Worm (Caenorhabditis elegans) whole organism, L1 larva: ENCODE results near the gene ZK287.9.

Experiments used
- C16A3.4 ChIP-seq: fragments of 150-350 bp; optimal IDR thresholded peaks from 2 replicates; lab custom pipeline; 2014; ENCODE audit warnings: missing biosample characterization, missing genetic modification characterization
- C34B4.2 ChIP-seq: sonication (generic microtip); optimal IDR thresholded peaks from 2 replicates; lab custom pipeline; 2017; ENCODE audit warnings: mild to moderate bottlenecking, missing genetic modification characterization, missing compliant biosample characterization
- alr-1 ChIP-seq: fragments of 200-800 bp; sonication (Bioruptor generic); optimal IDR thresholded peaks from 2 replicates; lab custom pipeline; 2018; ENCODE audit warnings: borderline replicate concordance, mild to moderate bottlenecking, missing genetic modification characterization, missing compliant biosample characterization
- aly-2 ChIP-seq: fragments of 150-350 bp; optimal IDR thresholded peaks from 2 replicates; lab custom pipeline; 2014; ENCODE audit warnings: missing biosample characterization, missing genetic modification characterization
- ceh-63 ChIP-seq: fragments of 200-800 bp; sonication (Bioruptor generic); optimal IDR thresholded peaks from 2 replicates; lab custom pipeline; 2018; ENCODE audit warnings: mild to moderate bottlenecking, missing genetic modification characterization, missing compliant biosample characterization
- ceh-8 ChIP-seq: fragments of 200-800 bp; sonication (Bioruptor generic); optimal IDR thresholded peaks from 2 replicates; lab custom pipeline; 2018; ENCODE audit warnings: mild to moderate bottlenecking, missing genetic modification characterization, moderate library complexity, missing compliant biosample characterization
- ceh-82 ChIP-seq, 3 experiments: fragments of 150-350 bp in 1 of 3; sonication (generic microtip) in 2 of 3; optimal IDR thresholded peaks; 2 replicates each; lab custom pipeline; 2014 to 2017; ENCODE audit warnings: missing biosample characterization in 3 of 3, missing genetic modification characterization in 3 of 3
- ces-1 ChIP-seq: fragments of 150-350 bp; optimal IDR thresholded peaks from 2 replicates; lab custom pipeline; 2014; ENCODE audit warnings: missing biosample characterization, missing genetic modification reagents, missing genetic modification characterization
- dsc-1 ChIP-seq: sonication (generic microtip); optimal IDR thresholded peaks from 2 replicates; lab custom pipeline; 2016; ENCODE audit warnings: mild to moderate bottlenecking, missing genetic modification characterization, missing compliant biosample characterization
- efl-1 ChIP-seq, 4 experiments: fragments of 150-350 bp; optimal IDR thresholded peaks in 3 of 4; peaks in 1 of 4; 1 replicate in 1 of 4; 2 replicates in 3 of 4; lab custom pipeline; 2014; ENCODE audit warnings: missing biosample characterization in 2 of 4, missing genetic modification characterization in 2 of 4, missing genetic modification reagents in 2 of 4
- elt-2 ChIP-seq: sonication (generic microtip); optimal IDR thresholded peaks from 2 replicates; lab custom pipeline; 2016; ENCODE audit warnings: missing genetic modification characterization, mild to moderate bottlenecking, inconsistent platforms, missing compliant biosample characterization, missing genetic modification reagents
- elt-3 ChIP-seq, 6 experiments: fragments of 150-350 bp in 1 of 6; sonication (generic microtip); optimal IDR thresholded peaks; 2 replicates each; lab custom pipeline; 2017 to 2018; ENCODE audit warnings: missing biosample characterization in 6 of 6, missing genetic modification characterization in 6 of 6, inconsistent platforms in 1 of 6
- fkh-4 ChIP-seq: sonication (generic microtip); optimal IDR thresholded peaks from 2 replicates; lab custom pipeline; 2016; ENCODE audit warnings: missing compliant biosample characterization, missing genetic modification characterization, borderline replicate concordance
- fkh-8 ChIP-seq: sonication (generic microtip); optimal IDR thresholded peaks from 2 replicates; lab custom pipeline; 2016; ENCODE audit warnings: mild to moderate bottlenecking, missing genetic modification characterization, missing compliant biosample characterization
- fos-1 ChIP-seq: fragments of 150-350 bp; optimal IDR thresholded peaks from 2 replicates; lab custom pipeline; 2014; ENCODE audit warnings: missing biosample characterization, missing genetic modification characterization
- grh-1 ChIP-seq: fragments of 200-800 bp; sonication (Bioruptor generic); IDR thresholded peaks from 2 replicates; pipeline ENCODE4 v1.3.6; 2022; ENCODE audit warnings: missing genetic modification reagents, missing genetic modification characterization, missing compliant biosample characterization
- hlh-4 ChIP-seq: sonication (generic microtip); optimal IDR thresholded peaks from 2 replicates; lab custom pipeline; 2016; ENCODE audit warnings: mild to moderate bottlenecking, missing genetic modification characterization, missing compliant biosample characterization
- isw-1 ChIP-seq: fragments of 200-800 bp; sonication (Bioruptor generic); IDR thresholded peaks from 2 replicates; pipeline ENCODE4 v1.3.6; 2022; ENCODE audit warnings: missing genetic modification characterization, missing compliant biosample characterization
- lin-15B ChIP-seq: fragments of 150-350 bp; sonication (generic microtip); optimal IDR thresholded peaks from 3 replicates; lab custom pipeline; 2014; ENCODE audit warnings: missing biosample characterization, missing genetic modification characterization
- lin-35 ChIP-seq, 2 experiments: fragments of 150-350 bp; optimal IDR thresholded peaks; 2 replicates each; lab custom pipeline; 2014; ENCODE audit warnings: missing biosample characterization in 2 of 2, missing genetic modification characterization in 2 of 2, missing genetic modification reagents in 2 of 2
- lsy-2 ChIP-seq, 2 experiments: fragments of 150-350 bp; optimal IDR thresholded peaks; 2 replicates each; lab custom pipeline; 2014; ENCODE audit warnings: missing biosample characterization in 2 of 2, missing genetic modification characterization in 2 of 2
- mef-2 ChIP-seq: fragments of 150-350 bp; optimal IDR thresholded peaks from 2 replicates; lab custom pipeline; 2014; ENCODE audit warnings: missing biosample characterization, missing genetic modification characterization
- nhr-12 ChIP-seq: sonication (generic microtip); optimal IDR thresholded peaks from 2 replicates; lab custom pipeline; 2017; ENCODE audit warnings: missing biosample characterization, missing genetic modification characterization
- nhr-19 ChIP-seq: fragments of 200-800 bp; sonication (Bioruptor generic); conservative IDR thresholded peaks from 2 replicates; pipeline ENCODE4 v1.3.6; 2022; ENCODE audit warnings: missing genetic modification characterization, missing compliant biosample characterization
- nhr-237 ChIP-seq: fragments of 150-350 bp; optimal IDR thresholded peaks from 2 replicates; lab custom pipeline; 2014; ENCODE audit warnings: missing biosample characterization, missing genetic modification characterization
- nhr-47 ChIP-seq: sonication (generic microtip); optimal IDR thresholded peaks from 2 replicates; lab custom pipeline; 2016; ENCODE audit warnings: mild to moderate bottlenecking, missing genetic modification characterization, moderate library complexity, missing compliant biosample characterization
- nhr-76 ChIP-seq: sonication (generic microtip); optimal IDR thresholded peaks from 2 replicates; lab custom pipeline; 2017; ENCODE audit warnings: missing biosample characterization, missing genetic modification characterization
- nhr-85 ChIP-seq: sonication (generic microtip); peaks from one replicate; lab custom pipeline; 2016; ENCODE audit warnings: missing genetic modification characterization, inconsistent platforms, missing compliant biosample characterization
- pag-3 ChIP-seq: sonication (generic microtip); optimal IDR thresholded peaks from 2 replicates; lab custom pipeline; 2017; ENCODE audit warnings: missing genetic modification characterization, mild to moderate bottlenecking, missing compliant biosample characterization, antibody characterized with exemption, borderline replicate concordance; ENCODE audit not compliant: insufficient read depth
- rnt-1 ChIP-seq: sonication (generic microtip); optimal IDR thresholded peaks from 2 replicates; lab custom pipeline; 2016; ENCODE audit warnings: mild to moderate bottlenecking, missing genetic modification characterization, moderate library complexity, missing compliant biosample characterization
- snpc-4 ChIP-seq: fragments of 150-350 bp; optimal IDR thresholded peaks from 2 replicates; lab custom pipeline; 2014; ENCODE audit warnings: missing biosample characterization, missing genetic modification characterization
- unc-98 ChIP-seq: fragments of 200-800 bp; sonication (Bioruptor generic); IDR thresholded peaks from 2 replicates; pipeline ENCODE4 v1.3.6; 2022; ENCODE audit warnings: missing genetic modification characterization, missing compliant biosample characterization
- zip-4 ChIP-seq: fragments of 200-800 bp; sonication (Bioruptor generic); optimal IDR thresholded peaks from 2 replicates; lab custom pipeline; 2018; ENCODE audit warnings: mild to moderate bottlenecking, missing genetic modification characterization, moderate library complexity, missing compliant biosample characterization
- ztf-11 ChIP-seq, 2 experiments: sonication (generic microtip); optimal IDR thresholded peaks; 2 replicates each; lab custom pipeline; 2016 to 2017; ENCODE audit warnings: missing genetic modification characterization in 2 of 2, missing biosample characterization in 1 of 2, missing compliant biosample characterization in 1 of 2
- ztf-4 ChIP-seq: fragments of 150-350 bp; optimal IDR thresholded peaks from 2 replicates; lab custom pipeline; 2014; ENCODE audit warnings: missing biosample characterization, missing genetic modification characterization

ZK287.9 gene

ce11 chrV:9680260-9680659 is 1.1 kb downstream of the ZK287.9 start:
- TF ChIP-seq elt-3 (tag; optimal IDR thresholded peaks at IDR 0.05; lab: Kevin White, UChicago) (no peak), efl-1 (optimal IDR thresholded peaks at IDR 0.05; lab: Kevin White, UChicago) (no peak), efl-1 (GFP tag; optimal IDR thresholded peaks at IDR 0.05 in 1 of 2; lab: Kevin White, UChicago) (peak in 1 of 2 experiments; percentile 38)
- TF ChIP-seq, all 84 proteins: peak for 1

- TF ChIP-seq alr-1 (tag; lab: Kevin White, UChicago) (no peak), zip-4 (no peak), C34B4.2 (tag; lab: Kevin White, UChicago) (no peak), ceh-82 (tag; optimal IDR thresholded peaks at IDR 0.05; lab: Kevin White, UChicago) (no peak), aly-2 (tag; lab: Kevin White, UChicago) (no peak), rnt-1 (no peak), lin-35 (GFP tag; optimal IDR thresholded peaks at IDR 0.05; lab: Kevin White, UChicago) (no peak), elt-3 (tag; optimal IDR thresholded peaks at IDR 0.05; lab: Kevin White, UChicago) (no peak), lsy-2 (tag; optimal IDR thresholded peaks at IDR 0.05; lab: Kevin White, UChicago) (no peak), C16A3.4 (tag; lab: Kevin White, UChicago) (no peak), nhr-19 (GFP tag; lab: Robert Waterston, UW) (no peak), ztf-11 (tag; optimal IDR thresholded peaks at IDR 0.05; lab: Kevin White, UChicago) (no peak), ces-1 (GFP tag; lab: Kevin White, UChicago) (no peak), fkh-8 (tag; lab: Kevin White, UChicago) (no peak), snpc-4 (tag; lab: Kevin White, UChicago) (no peak), isw-1 (GFP tag; lab: Robert Waterston, UW) (no peak), pag-3 (no peak)
Observed at ce11 chrV:9685559-9685958, 6.4 kb downstream of the ZK287.9 start, which contains the start of gene ZK287.4. Gene ZK287.4, minus strand, starts transcription at chrV:9685659.

ce11 chrV:9689364-9689763 is 10.2 kb downstream of the ZK287.9 start:
- TF ChIP-seq lin-15B (tag; lab: Kevin White, UChicago): no peak
- TF ChIP-seq C34B4.2 (tag; lab: Kevin White, UChicago): no peak
- TF ChIP-seq unc-98 (GFP tag; lab: Robert Waterston, UW): no peak
- no peak for TF ChIP-seq elt-2 (tag; lab: Kevin White, UChicago)
- no peak for TF ChIP-seq nhr-237 (tag; lab: Kevin White, UChicago)
- TF ChIP-seq hlh-4: no peak
- TF ChIP-seq fos-1 (tag; lab: Kevin White, UChicago): no peak
- TF ChIP-seq mef-2 (tag; lab: Kevin White, UChicago): no peak
- no peak for TF ChIP-seq nhr-12 (tag; lab: Kevin White, UChicago)
- no peak for TF ChIP-seq dsc-1 (tag; lab: Kevin White, UChicago)
- no peak for TF ChIP-seq nhr-47
- no peak for TF ChIP-seq ceh-63 (GFP tag; lab: Kevin White, UChicago)
- no peak for TF ChIP-seq ceh-8 (GFP tag; lab: Kevin White, UChicago)
- TF ChIP-seq ztf-4: no peak
- TF ChIP-seq C16A3.4 (tag; lab: Kevin White, UChicago): no peak
- TF ChIP-seq nhr-85 (tag; lab: Kevin White, UChicago): no peak
- no peak for TF ChIP-seq grh-1 (GFP tag; lab: Robert Waterston, UW)

- TF ChIP-seq pag-3: no peak
- TF ChIP-seq snpc-4 (tag; lab: Kevin White, UChicago): no peak
- TF ChIP-seq efl-1 (optimal IDR thresholded peaks at IDR 0.05; lab: Kevin White, UChicago): no peak
- TF ChIP-seq efl-1 (GFP tag; optimal IDR thresholded peaks at IDR 0.05 in 1 of 2; lab: Kevin White, UChicago): peak in 1 of 2 experiments; percentile 91
- no peak for TF ChIP-seq nhr-76 (tag; lab: Kevin White, UChicago)
- no peak for TF ChIP-seq fkh-4
Observed at ce11 chrV:9690099-9690572, 11.0 kb downstream of the ZK287.9 start, which contains the start of gene rbx-1. Gene rbx-1, minus strand, starts transcription at chrV:9690522.
